Worm (Caenorhabditis elegans): Measurements from ENCODE around the gene F45E12.6.

The F45E12.6 gene

DNA sequence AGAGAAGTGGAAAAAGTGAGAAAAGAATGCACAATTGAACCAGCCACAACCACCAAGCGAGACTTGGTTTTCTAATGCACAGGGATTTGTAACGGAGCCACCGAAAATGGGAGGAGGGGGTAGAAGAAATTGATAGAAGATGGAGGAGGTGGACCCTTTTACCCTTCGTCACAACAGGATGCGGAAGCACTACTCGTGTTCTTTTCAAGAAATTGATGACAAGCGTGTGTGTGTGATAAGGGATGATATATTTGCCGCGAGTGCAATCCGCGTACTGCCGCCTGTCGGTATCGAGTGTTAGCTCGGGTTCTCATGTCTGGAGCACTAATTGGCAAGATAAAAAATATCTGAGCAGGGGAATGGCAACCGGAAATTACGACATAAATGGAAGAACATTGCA lies 9.9 kb upstream of the F45E12.6 start, which contains the start of gene F21D12.3 (continued):
- TF ChIP-seq D1046.2 (GFP tag; IDR thresholded peaks at IDR 0.05) (no peak), F49E8.2 (tag; optimal IDR thresholded peaks at IDR 0.05; ENCODE audit: borderline replicate concordance) (no peak), duxl-1 (tag; optimal IDR thresholded peaks at IDR 0.05; ENCODE audit: poor library complexity) (no peak), F44E2.7 (GFP tag; IDR thresholded peaks at IDR 0.05) (no peak), mxl-3 (GFP tag; optimal IDR thresholded peaks at IDR 0.05) (no peak), lim-7 (GFP tag; IDR thresholded peaks at IDR 0.05) (0 out of 2 replicates have a peak, but pooled peaks have one; percentile 19), ztf-11 (tag; optimal IDR thresholded peaks at IDR 0.05) (no peak), nhr-11 (tag; optimal IDR thresholded peaks at IDR 0.05) (no peak), Y75B8A.6 (GFP tag; IDR thresholded peaks at IDR 0.05) (no peak), dve-1 (tag; optimal IDR thresholded peaks at IDR 0.05; ENCODE audit: insufficient read depth) (no peak), T26A8.4 (GFP tag; IDR thresholded peaks at IDR 0.05) (0 out of 2 replicates have a peak, but pooled peaks have one; percentile 17), madf-9 (GFP tag; conservative IDR thresholded peaks at IDR 0.05) (0 out of 2 replicates have a peak, but pooled peaks have one; percentile 50), nhr-111 (GFP tag; optimal IDR thresholded peaks at IDR 0.05) (no peak), php-3 (GFP tag; IDR thresholded peaks at IDR 0.05) (no peak), dmd-6 (GFP tag; IDR thresholded peaks at IDR 0.05) (0 out of 2 replicates have a peak, but pooled peaks have one; percentile 12), snpc-1.2 (GFP tag; IDR thresholded peaks at IDR 0.05) (no peak)

DNA sequence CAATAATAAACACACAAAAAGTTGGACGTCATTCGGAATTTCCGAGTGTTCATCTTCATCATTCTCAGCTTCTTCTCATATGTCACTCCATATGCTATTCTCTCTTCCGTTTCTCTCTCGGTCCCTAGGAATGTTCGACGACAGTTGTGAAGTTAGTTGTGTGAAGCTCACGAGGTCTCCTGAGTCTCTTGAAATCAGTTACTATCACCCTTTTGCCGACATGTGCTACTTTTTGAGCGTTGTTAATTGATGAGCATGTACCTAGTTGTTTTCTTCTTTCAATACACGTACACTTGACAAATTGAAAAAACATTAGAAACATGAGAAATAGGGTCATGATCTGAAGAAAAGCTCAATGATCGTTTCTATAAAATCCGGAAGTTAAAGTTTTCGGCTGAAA lies 9.3 kb upstream of the F45E12.6 start:
- TF ChIP-seq ctbp-1 (GFP tag; IDR thresholded peaks at IDR 0.05): peak; percentile 37; the same call in 1 of the 2 replicates
- peak in 1 of 2 experiments; percentile 20 for TF ChIP-seq mdl-1 (tag; optimal IDR thresholded peaks at IDR 0.05)
- TF ChIP-seq ceh-20 (GFP tag; IDR thresholded peaks at IDR 0.05): peak; percentile 38; the same call in 1 of the 2 replicates
- TF ChIP-seq mep-1 (tag; optimal IDR thresholded peaks at IDR 0.05): peak; percentile 18
- TF ChIP-seq nhr-11 (tag; optimal IDR thresholded peaks at IDR 0.05): peak; percentile 85
- TF ChIP-seq dmd-8 (GFP tag; IDR thresholded peaks at IDR 0.05): 0 out of 2 replicates have a peak, but pooled peaks have one; percentile 43
- peak in 1 of 2 experiments; percentile 15 for TF ChIP-seq lsy-2 (tag; optimal IDR thresholded peaks at IDR 0.05)
- peak in 1 of 2 experiments; percentile 21 for TF ChIP-seq hif-1 (tag; optimal IDR thresholded peaks at IDR 0.05)
- TF ChIP-seq aha-1 (tag): peak; percentile 99
- peak; percentile 75 for TF ChIP-seq hlh-11 (tag; optimal IDR thresholded peaks at IDR 0.05)
- no peak for TF ChIP-seq lin-38 (GFP tag; IDR thresholded peaks at IDR 0.05)
- TF ChIP-seq lin-39 (tag; optimal IDR thresholded peaks at IDR 0.05): peak; percentile 25
- TF ChIP-seq daf-16 (GFP tag; optimal IDR thresholded peaks at IDR 0.05): peak in 1 of 2 experiments; percentile 90
- TF ChIP-seq daf-16 (tag; optimal IDR thresholded peaks at IDR 0.05): no peak
- TF ChIP-seq unc-62 (GFP tag; optimal IDR thresholded peaks at IDR 0.05 in 1 of 2): peak in 1 of 2 experiments; percentile 66
- no peak for TF ChIP-seq unc-62 (tag; optimal IDR thresholded peaks at IDR 0.05)
- TF ChIP-seq spr-1 (tag; optimal IDR thresholded peaks at IDR 0.05): no peak
- no peak for TF ChIP-seq mxl-2 (GFP tag; conservative IDR thresholded peaks at IDR 0.05)
- TF ChIP-seq pha-4 (GFP tag; IDR thresholded peaks at IDR 0.05): no peak
- no peak for TF ChIP-seq pha-4 (tag; optimal IDR thresholded peaks at IDR 0.05)
- TF ChIP-seq hlh-30 (tag; optimal IDR thresholded peaks at IDR 0.05; ENCODE audit: insufficient read depth): peak; percentile 64
- no peak for TF ChIP-seq zip-2 (tag; optimal IDR thresholded peaks at IDR 0.05)
- TF ChIP-seq ceh-62 (tag; optimal IDR thresholded peaks at IDR 0.05): no peak
- TF ChIP-seq F10B5.3 (tag; optimal IDR thresholded peaks at IDR 0.05): no peak
- TF ChIP-seq zip-11 (GFP tag; IDR thresholded peaks at IDR 0.05): no peak
- no peak for TF ChIP-seq nhr-6 (tag; optimal IDR thresholded peaks at IDR 0.05)
- no peak for TF ChIP-seq hmg-1.1 (GFP tag; IDR thresholded peaks at IDR 0.05)

Measured in whole organism, L4 larva.